Worm (Caenorhabditis elegans) whole organism, young adult: ENCODE data around the gene W02A2.5.

Experiments used
- B0035.1 ChIP-seq: sonication (generic microtip); optimal IDR thresholded peaks from 2 replicates; lab custom pipeline; 2016; ENCODE audit warnings: missing genetic modification characterization, mild to moderate bottlenecking, missing compliant biosample characterization, missing genotype, missing genetic modification reagents
- B0261.1 ChIP-seq: sonication (generic microtip); optimal IDR thresholded peaks from 2 replicates; lab custom pipeline; 2016; ENCODE audit warnings: mild to moderate bottlenecking, missing genetic modification characterization, moderate library complexity, missing compliant biosample characterization
- B0336.3 ChIP-seq: fragments of 200-800 bp; sonication (Bioruptor generic); IDR thresholded peaks from 2 replicates; pipeline ENCODE4 v1.3.6; 2022; ENCODE audit warnings: missing genetic modification characterization, missing compliant biosample characterization
- C06A6.2 ChIP-seq: fragments of 200-800 bp; sonication (Bioruptor generic); conservative IDR thresholded peaks from 2 replicates; pipeline ENCODE4 v1.3.6; 2022; ENCODE audit warnings: missing genetic modification characterization, missing compliant biosample characterization
- C17E4.6 ChIP-seq: fragments of 200-800 bp; sonication (Bioruptor generic); IDR thresholded peaks from 2 replicates; pipeline ENCODE4 v1.3.6; 2022; ENCODE audit warnings: missing genetic modification reagents, missing genetic modification characterization, missing compliant biosample characterization
- D2030.7 ChIP-seq: fragments of 200-800 bp; sonication (Bioruptor generic); IDR thresholded peaks from 2 replicates; pipeline ENCODE4 v1.3.6; 2022; ENCODE audit warnings: missing genetic modification reagents, missing genetic modification characterization, missing compliant biosample characterization
- F22D6.2 ChIP-seq: sonication (generic microtip); optimal IDR thresholded peaks from 2 replicates; lab custom pipeline; 2016; ENCODE audit warnings: mild to moderate bottlenecking, missing genetic modification characterization, missing compliant biosample characterization
- F37B4.10 ChIP-seq: fragments of 200-800 bp; sonication (Bioruptor generic); IDR thresholded peaks from 2 replicates; pipeline ENCODE4 v1.3.6; 2022; ENCODE audit warnings: missing genetic modification characterization, missing compliant biosample characterization
- F39B2.1 ChIP-seq: fragments of 200-800 bp; sonication (Bioruptor generic); IDR thresholded peaks from 2 replicates; pipeline ENCODE4 v1.3.6; 2022; ENCODE audit warnings: missing genetic modification reagents, missing genetic modification characterization, missing compliant biosample characterization
- K12H6.12 ChIP-seq: fragments of 200-800 bp; sonication (Bioruptor generic); optimal IDR thresholded peaks from 2 replicates; lab custom pipeline; 2018; ENCODE audit warnings: mild to moderate bottlenecking, missing genetic modification characterization, missing compliant biosample characterization
- Y53F4B.3 ChIP-seq: fragments of 200-800 bp; sonication (Bioruptor generic); IDR thresholded peaks from 2 replicates; pipeline ENCODE4 v1.3.6; 2022; ENCODE audit warnings: missing genetic modification reagents, missing genetic modification characterization, missing compliant biosample characterization
- Y56A3A.18 ChIP-seq: fragments of 200-800 bp; sonication (Bioruptor generic); IDR thresholded peaks from 2 replicates; pipeline ENCODE4 v1.3.6; 2022; ENCODE audit warnings: missing genetic modification reagents, missing genetic modification characterization, missing compliant biosample characterization
- Y79H2A.3 ChIP-seq: fragments of 200-800 bp; sonication (Bioruptor generic); conservative IDR thresholded peaks from 2 replicates; pipeline ENCODE4 v1.3.6; 2022; ENCODE audit warnings: missing genetic modification reagents, missing genetic modification characterization, missing compliant biosample characterization
- aptf-2 ChIP-seq: fragments of 200-800 bp; sonication (Bioruptor generic); conservative IDR thresholded peaks from 2 replicates; pipeline ENCODE4 v1.3.6; 2022; ENCODE audit warnings: missing genetic modification reagents, missing genetic modification characterization, missing compliant biosample characterization
- atf-7 ChIP-seq: sonication (generic microtip); optimal IDR thresholded peaks from 2 replicates; lab custom pipeline; 2017; ENCODE audit warnings: mild to moderate bottlenecking, missing genetic modification characterization, missing compliant biosample characterization
- attf-3 ChIP-seq: fragments of 200-800 bp; sonication (Bioruptor generic); conservative IDR thresholded peaks from 2 replicates; pipeline ENCODE4 v1.3.6; 2022; ENCODE audit warnings: missing genetic modification reagents, missing genetic modification characterization, missing compliant biosample characterization
- ccch-3 ChIP-seq: fragments of 200-800 bp; sonication (Bioruptor generic); optimal IDR thresholded peaks from 2 replicates; lab custom pipeline; 2018; ENCODE audit warnings: mild to moderate bottlenecking, missing genetic modification characterization, missing compliant biosample characterization
- ceh-27 ChIP-seq: fragments of 200-800 bp; sonication (Bioruptor generic); optimal IDR thresholded peaks from 2 replicates; lab custom pipeline; 2018; ENCODE audit warnings: mild to moderate bottlenecking, missing genetic modification characterization, moderate library complexity, missing compliant biosample characterization
- ceh-40 ChIP-seq: fragments of 200-800 bp; sonication (Bioruptor generic); IDR thresholded peaks from 2 replicates; pipeline ENCODE4 v1.3.6; 2022; ENCODE audit warnings: missing genetic modification characterization, missing compliant biosample characterization
- ceh-79 ChIP-seq: sonication (generic microtip); optimal IDR thresholded peaks from 2 replicates; lab custom pipeline; 2017; ENCODE audit warnings: mild to moderate bottlenecking, missing genetic modification characterization, missing compliant biosample characterization
- chd-7 ChIP-seq: sonication (generic microtip); optimal IDR thresholded peaks from 2 replicates; lab custom pipeline; 2016; ENCODE audit warnings: mild to moderate bottlenecking, missing genetic modification characterization, moderate library complexity, missing compliant biosample characterization
- die-1 ChIP-seq: sonication (generic microtip); optimal IDR thresholded peaks from 2 replicates; lab custom pipeline; 2016; ENCODE audit warnings: missing genotype, mild to moderate bottlenecking, missing genetic modification characterization, missing compliant biosample characterization
- egl-44 ChIP-seq: fragments of 200-800 bp; sonication (Bioruptor generic); IDR thresholded peaks from 2 replicates; pipeline ENCODE4 v1.3.6; 2022; ENCODE audit warnings: missing genetic modification reagents, missing genetic modification characterization, missing compliant biosample characterization
- egrh-3 ChIP-seq: fragments of 200-800 bp; sonication (Bioruptor generic); IDR thresholded peaks from 2 replicates; pipeline ENCODE4 v1.3.6; 2022; ENCODE audit warnings: missing genetic modification reagents, missing genetic modification characterization, missing compliant biosample characterization
- ets-4 ChIP-seq: fragments of 200-800 bp; sonication (Bioruptor generic); optimal IDR thresholded peaks from 2 replicates; lab custom pipeline; 2018; ENCODE audit warnings: mild to moderate bottlenecking, missing genetic modification characterization, missing compliant biosample characterization
- gei-17 ChIP-seq: fragments of 200-800 bp; sonication (Bioruptor generic); optimal IDR thresholded peaks from 2 replicates; lab custom pipeline; 2018; ENCODE audit warnings: mild to moderate bottlenecking, missing genetic modification characterization, missing compliant biosample characterization
- him-1 ChIP-seq: sonication (generic microtip); optimal IDR thresholded peaks from 2 replicates; lab custom pipeline; 2016; ENCODE audit warnings: missing genotype, missing genetic modification reagents, missing genetic modification characterization, missing compliant biosample characterization
- hlh-12 ChIP-seq: sonication (generic microtip); optimal IDR thresholded peaks from 2 replicates; lab custom pipeline; 2016; ENCODE audit warnings: missing genetic modification characterization, missing compliant biosample characterization
- hlh-26 ChIP-seq: fragments of 200-800 bp; sonication (Bioruptor generic); conservative IDR thresholded peaks from 2 replicates; pipeline ENCODE4 v1.3.6; 2022; ENCODE audit warnings: missing genetic modification reagents, missing genetic modification characterization, missing compliant biosample characterization
- hrde-1 ChIP-seq: sonication (generic microtip); optimal IDR thresholded peaks from 2 replicates; lab custom pipeline; 2016; ENCODE audit warnings: missing genetic modification characterization, mild to moderate bottlenecking, missing compliant biosample characterization, moderate library complexity, missing genotype, missing genetic modification reagents, borderline replicate concordance
- let-607 ChIP-seq, 2 experiments: fragments of 200-800 bp in 1 of 2; sonication (Bioruptor generic) in 1 of 2; sonication (generic microtip) in 1 of 2; optimal IDR thresholded peaks; 2 replicates each; lab custom pipeline; 2016 to 2018; ENCODE audit warnings: mild to moderate bottlenecking in 2 of 2, missing compliant biosample characterization in 2 of 2, missing genetic modification characterization in 2 of 2, moderate library complexity in 2 of 2, missing genotype in 1 of 2
- lsl-1 ChIP-seq: fragments of 200-800 bp; sonication (Bioruptor generic); optimal IDR thresholded peaks from 2 replicates; lab custom pipeline; 2018; ENCODE audit warnings: mild to moderate bottlenecking, missing genetic modification characterization, moderate library complexity, missing compliant biosample characterization
- madf-10 ChIP-seq: sonication (generic microtip); optimal IDR thresholded peaks from 2 replicates; lab custom pipeline; 2016; ENCODE audit warnings: mild to moderate bottlenecking, missing genetic modification characterization, missing compliant biosample characterization
- mcd-1 ChIP-seq: fragments of 200-800 bp; sonication (Bioruptor generic); IDR thresholded peaks from 2 replicates; pipeline ENCODE4 v1.3.6; 2022; ENCODE audit warnings: missing genetic modification reagents, missing genetic modification characterization, missing compliant biosample characterization
- mes-4 ChIP-seq: sonication (generic microtip); optimal IDR thresholded peaks from 2 replicates; lab custom pipeline; 2016; ENCODE audit warnings: missing genotype, missing genetic modification characterization, missing compliant biosample characterization
- nfya-1 ChIP-seq: sonication (generic microtip); optimal IDR thresholded peaks from 2 replicates; lab custom pipeline; 2017; ENCODE audit warnings: antibody characterized with exemption, missing compliant biosample characterization, missing genetic modification characterization, borderline replicate concordance; ENCODE audit not compliant: insufficient read depth
- nhr-179 ChIP-seq: sonication (generic microtip); optimal IDR thresholded peaks from 2 replicates; lab custom pipeline; 2016; ENCODE audit warnings: mild to moderate bottlenecking, missing genetic modification characterization, missing compliant biosample characterization
- nhr-80 ChIP-seq: sonication (generic microtip); optimal IDR thresholded peaks from 2 replicates; lab custom pipeline; 2016; ENCODE audit warnings: missing genetic modification characterization, missing compliant biosample characterization
- nhr-90 ChIP-seq: sonication (generic microtip); optimal IDR thresholded peaks from 2 replicates; lab custom pipeline; 2016; ENCODE audit warnings: missing genotype, mild to moderate bottlenecking, missing genetic modification characterization, missing compliant biosample characterization
- pbrm-1 ChIP-seq: fragments of 200-800 bp; sonication (Bioruptor generic); IDR thresholded peaks from 2 replicates; pipeline ENCODE4 v1.3.6; 2022; ENCODE audit warnings: missing genetic modification reagents, missing genetic modification characterization, missing compliant biosample characterization
- rpc-1 ChIP-seq, 2 experiments: fragments of 150-350 bp in 1 of 2; sonication (generic microtip) in 1 of 2; optimal IDR thresholded peaks; 2 replicates each; lab custom pipeline; 2014 to 2018; ENCODE audit warnings: missing biosample characterization in 1 of 2, missing genetic modification characterization in 1 of 2, missing genetic modification reagents in 1 of 2, missing genotype in 1 of 2
- sdz-38 ChIP-seq: sonication (generic microtip); optimal IDR thresholded peaks from 2 replicates; lab custom pipeline; 2016; ENCODE audit warnings: missing genotype, missing genetic modification characterization, missing compliant biosample characterization
- sptf-2 ChIP-seq: fragments of 200-800 bp; sonication (Bioruptor generic); optimal IDR thresholded peaks from 2 replicates; lab custom pipeline; 2018; ENCODE audit warnings: mild to moderate bottlenecking, missing genetic modification characterization, missing compliant biosample characterization
- unc-130 ChIP-seq: sonication (generic microtip); optimal IDR thresholded peaks from 2 replicates; lab custom pipeline; 2016; ENCODE audit warnings: missing genetic modification reagents, missing genetic modification characterization, missing compliant biosample characterization
- unc-62 ChIP-seq: fragments of 150-350 bp; optimal IDR thresholded peaks from 2 replicates; lab custom pipeline; 2014; ENCODE audit warnings: missing biosample characterization, missing genetic modification reagents, missing genetic modification characterization
- ztf-18 ChIP-seq: sonication (generic microtip); optimal IDR thresholded peaks from 2 replicates; lab custom pipeline; 2016; ENCODE audit warnings: missing genotype, mild to moderate bottlenecking, missing genetic modification characterization, missing compliant biosample characterization
- ztf-26 ChIP-seq: sonication (generic microtip); optimal IDR thresholded peaks from 2 replicates; lab custom pipeline; 2017; ENCODE audit warnings: missing genetic modification characterization, missing compliant biosample characterization
- ztf-28 ChIP-seq: fragments of 200-800 bp; sonication (Bioruptor generic); IDR thresholded peaks from 2 replicates; pipeline ENCODE4 v1.3.6; 2022; ENCODE audit warnings: missing genetic modification reagents, missing genetic modification characterization, missing compliant biosample characterization

Gene W02A2.5

ce11 chrIV:13369120-13369842 lies 26.6 kb downstream of the W02A2.5 start, which contains the start of gene agt-1 (continued):
- TF ChIP-seq K12H6.12 (tag; lab: Kevin White, UChicago) (no peak), sdz-38 (tag; lab: Kevin White, UChicago) (no peak), hlh-12 (tag; lab: Kevin White, UChicago) (no peak), ztf-26 (tag; lab: Kevin White, UChicago) (no peak), let-607 (tag; optimal IDR thresholded peaks at IDR 0.05; lab: Kevin White, UChicago) (no peak), ceh-27 (GFP tag; lab: Kevin White, UChicago) (no peak), madf-10 (tag; lab: Kevin White, UChicago) (no peak), nfya-1 (no peak), C17E4.6 (GFP tag; lab: Robert Waterston, UW) (no peak), egrh-3 (GFP tag; lab: Robert Waterston, UW) (peak; percentile 92), ztf-28 (GFP tag; lab: Robert Waterston, UW) (no peak), gei-17 (GFP tag; lab: Kevin White, UChicago) (no peak), unc-130 (GFP tag; lab: Kevin White, UChicago) (no peak), rpc-1 (optimal IDR thresholded peaks at IDR 0.05; lab: Kevin White, UChicago) (no peak), rpc-1 (tag; optimal IDR thresholded peaks at IDR 0.05; lab: Kevin White, UChicago) (no peak), B0035.1 (tag; lab: Kevin White, UChicago) (no peak), attf-3 (GFP tag; lab: Robert Waterston, UW) (no peak), atf-7 (tag; lab: Kevin White, UChicago) (no peak), C06A6.2 (GFP tag; lab: Robert Waterston, UW) (no peak), ceh-40 (GFP tag; lab: Robert Waterston, UW) (no peak), F39B2.1 (no peak), hrde-1 (tag; lab: Kevin White, UChicago) (peak; percentile 33), ets-4 (GFP tag; lab: Kevin White, UChicago) (no peak), unc-62 (GFP tag; lab: Kevin White, UChicago) (no peak), Y53F4B.3 (no peak), ztf-18 (tag; lab: Kevin White, UChicago) (no peak), hlh-26 (GFP tag; lab: Robert Waterston, UW) (no peak), him-1 (tag; lab: Kevin White, UChicago) (no peak), D2030.7 (GFP tag; lab: Robert Waterston, UW) (no peak), nhr-90 (tag; lab: Kevin White, UChicago) (no peak), Y79H2A.3 (GFP tag; lab: Robert Waterston, UW) (no peak), die-1 (tag; lab: Kevin White, UChicago) (no peak), nhr-179 (tag; lab: Kevin White, UChicago) (no peak), ceh-79 (tag; lab: Kevin White, UChicago) (peak; percentile 42), Y56A3A.18 (GFP tag; lab: Robert Waterston, UW) (peak; percentile 69), egl-44 (0 out of 2 replicates have a peak, but pooled peaks have one; percentile 17), ccch-3 (GFP tag; lab: Kevin White, UChicago) (no peak), nhr-80 (tag; lab: Kevin White, UChicago) (no peak), aptf-2 (GFP tag; lab: Robert Waterston, UW) (no peak), B0261.1 (tag; lab: Kevin White, UChicago) (no peak), F37B4.10 (GFP tag; lab: Robert Waterston, UW) (no peak), lsl-1 (GFP tag; lab: Kevin White, UChicago) (peak; percentile 5), pbrm-1 (peak; percentile 60), sptf-2 (GFP tag; lab: Kevin White, UChicago) (no peak), B0336.3 (GFP tag; lab: Robert Waterston, UW) (peak; percentile 68), chd-7 (peak; percentile 31), mcd-1 (GFP tag; lab: Robert Waterston, UW) (peak; percentile 53; the same call in 1 of the 2 replicates), mes-4 (tag; lab: Kevin White, UChicago) (no peak), F22D6.2 (tag; lab: Kevin White, UChicago) (no peak)
